Fruit fly (Drosophila melanogaster) whole organism, prepupa: ENCODE data around the gene CG13315.

ENCODE experiments used
- Blimp-1 ChIP-seq: fragments of 200-800 bp; sonication (Bioruptor generic); optimal IDR thresholded peaks from 3 replicates; lab custom pipeline; 2017; ENCODE audit warnings: missing biosample characterization, missing genetic modification characterization, mild to moderate bottlenecking, moderate library complexity, missing genetic modification reagents
- CG10669 ChIP-seq: fragments of 200-800 bp; sonication (Bioruptor generic); optimal IDR thresholded peaks from 3 replicates; lab custom pipeline; 2018; ENCODE audit warnings: missing biosample characterization, mild to moderate bottlenecking, missing genetic modification characterization, moderate library complexity
- CG11294 ChIP-seq: fragments of 200-800 bp; sonication (Bioruptor generic); IDR thresholded peaks from 2 replicates; pipeline ENCODE4 v1.3.6; 2022; ENCODE audit warnings: missing biosample characterization, missing genetic modification characterization
- CG11762 ChIP-seq: fragments of 200-800 bp; sonication (Bioruptor generic); optimal IDR thresholded peaks from 3 replicates; lab custom pipeline; 2016; ENCODE audit warnings: missing biosample characterization, missing genetic modification characterization; ENCODE audit not compliant: insufficient read depth
- CG15336 ChIP-seq: fragments of 200-800 bp; sonication (Bioruptor generic); IDR thresholded peaks from 2 replicates; pipeline ENCODE4 v1.3.6; 2022; ENCODE audit warnings: missing biosample characterization, missing genetic modification characterization
- CG1621 ChIP-seq: fragments of 200-800 bp; sonication (Bioruptor generic); optimal IDR thresholded peaks from 3 replicates; lab custom pipeline; 2018; ENCODE audit warnings: missing biosample characterization, mild to moderate bottlenecking, missing genetic modification characterization
- CG16779 ChIP-seq: fragments of 200-800 bp; sonication (Bioruptor generic); optimal IDR thresholded peaks from 3 replicates; lab custom pipeline; 2017; ENCODE audit warnings: missing biosample characterization, mild to moderate bottlenecking, missing genetic modification characterization
- CG3032 ChIP-seq: fragments of 200-800 bp; optimal IDR thresholded peaks from 2 replicates; lab custom pipeline; 2019; ENCODE audit warnings: missing biosample characterization, mild to moderate bottlenecking, missing genetic modification characterization, moderate library complexity
- CG31627 ChIP-seq: fragments of 200-800 bp; sonication (Bioruptor generic); optimal IDR thresholded peaks from 3 replicates; lab custom pipeline; 2016; ENCODE audit warnings: missing biosample characterization, missing genetic modification characterization
- CG32006 ChIP-seq: fragments of 200-800 bp; sonication (Bioruptor generic); optimal IDR thresholded peaks from 3 replicates; lab custom pipeline; 2017; ENCODE audit warnings: missing biosample characterization, mild to moderate bottlenecking, missing genetic modification characterization
- CG3919 ChIP-seq: fragments of 200-800 bp; sonication (Bioruptor generic); optimal IDR thresholded peaks from 3 replicates; lab custom pipeline; 2016; ENCODE audit warnings: missing biosample characterization, missing genetic modification characterization
- CG4318 ChIP-seq: fragments of 200-800 bp; sonication (Bioruptor generic); optimal IDR thresholded peaks from 3 replicates; lab custom pipeline; 2017; ENCODE audit warnings: missing biosample characterization, mild to moderate bottlenecking, missing genetic modification characterization
- CG6163 ChIP-seq: fragments of 200-800 bp; sonication (Bioruptor generic); IDR thresholded peaks from 3 replicates; pipeline ENCODE4 v1.3.6; 2022; ENCODE audit warnings: missing biosample characterization, missing genetic modification characterization
- CG6792 ChIP-seq: fragments of 200-800 bp; sonication (Bioruptor generic); optimal IDR thresholded peaks from 3 replicates; lab custom pipeline; 2016; ENCODE audit warnings: missing biosample characterization, missing genetic modification characterization
- CG6808 ChIP-seq: fragments of 200-800 bp; sonication (Bioruptor generic); optimal IDR thresholded peaks from 3 replicates; lab custom pipeline; 2017; ENCODE audit warnings: missing biosample characterization, missing genetic modification characterization, mild to moderate bottlenecking, moderate library complexity, missing genetic modification reagents
- CG6854 ChIP-seq: fragments of 200-800 bp; sonication (Bioruptor generic); optimal IDR thresholded peaks from 2 replicates; lab custom pipeline; 2017; ENCODE audit warnings: missing biosample characterization, mild to moderate bottlenecking, missing genetic modification characterization
- CG7368 ChIP-seq: fragments of 200-800 bp; sonication (Bioruptor generic); optimal IDR thresholded peaks from 3 replicates; lab custom pipeline; 2016; ENCODE audit warnings: missing biosample characterization, missing genetic modification characterization
- CG8119 ChIP-seq: fragments of 200-800 bp; sonication (Bioruptor generic); IDR thresholded peaks from 3 replicates; pipeline ENCODE4 v1.3.6; 2022; ENCODE audit warnings: missing biosample characterization, missing genetic modification characterization
- CG8319 ChIP-seq: fragments of 200-800 bp; sonication (Bioruptor generic); optimal IDR thresholded peaks from 3 replicates; lab custom pipeline; 2016; ENCODE audit warnings: missing biosample characterization, missing genetic modification characterization
- CG8632 ChIP-seq: fragments of 200-800 bp; sonication (Bioruptor generic); optimal IDR thresholded peaks from 3 replicates; lab custom pipeline; 2016; ENCODE audit warnings: missing biosample characterization, missing genetic modification characterization
- CG9139 ChIP-seq: fragments of 200-800 bp; sonication (Bioruptor generic); optimal IDR thresholded peaks from 3 replicates; lab custom pipeline; 2017; ENCODE audit warnings: missing biosample characterization, mild to moderate bottlenecking, missing genetic modification characterization
- Eip75B ChIP-seq: fragments of 200-800 bp; sonication (Bioruptor generic); optimal IDR thresholded peaks from 3 replicates; lab custom pipeline; 2016; ENCODE audit warnings: missing biosample characterization, missing genetic modification characterization
- Eip93F ChIP-seq: fragments of 200-800 bp; sonication (Bioruptor generic); optimal IDR thresholded peaks from 2 replicates; lab custom pipeline; 2016; ENCODE audit warnings: missing biosample characterization, mild to moderate bottlenecking, missing genetic modification characterization
- Ets21C ChIP-seq: fragments of 200-800 bp; sonication (Bioruptor generic); optimal IDR thresholded peaks from 3 replicates; lab custom pipeline; 2016; ENCODE audit warnings: missing biosample characterization, missing genetic modification characterization
- Ets96B ChIP-seq: fragments of 200-800 bp; optimal IDR thresholded peaks from 2 replicates; lab custom pipeline; 2019; ENCODE audit warnings: missing biosample characterization, mild to moderate bottlenecking, missing genetic modification characterization, moderate library complexity
- Gug ChIP-seq: fragments of 200-800 bp; sonication (Bioruptor generic); IDR thresholded peaks from 2 replicates; pipeline ENCODE4 v1.3.6; 2022; ENCODE audit warnings: missing biosample characterization, missing genetic modification characterization
- Hr38 ChIP-seq: sonication (Bioruptor generic); optimal IDR thresholded peaks from 2 replicates; lab custom pipeline; 2016; ENCODE audit warnings: missing biosample characterization, missing genetic modification characterization
- Hr4 ChIP-seq: fragments of 200-800 bp; sonication (Bioruptor generic); optimal IDR thresholded peaks from 3 replicates; lab custom pipeline; 2016; ENCODE audit warnings: missing biosample characterization, missing genetic modification characterization
- Met ChIP-seq: fragments of 200-800 bp; sonication (Bioruptor generic); optimal IDR thresholded peaks from 3 replicates; lab custom pipeline; 2016; ENCODE audit warnings: missing biosample characterization, missing genetic modification characterization
- OdsH ChIP-seq: fragments of 200-800 bp; sonication (Bioruptor generic); optimal IDR thresholded peaks from 3 replicates; lab custom pipeline; 2016; ENCODE audit warnings: missing biosample characterization, missing genetic modification characterization
- Sox102F ChIP-seq: fragments of 200-800 bp; sonication (Bioruptor generic); optimal IDR thresholded peaks from 2 replicates; lab custom pipeline; 2016; ENCODE audit warnings: missing biosample characterization, mild to moderate bottlenecking, missing genetic modification characterization
- Sox14 ChIP-seq: fragments of 200-800 bp; sonication (Bioruptor generic); optimal IDR thresholded peaks from 3 replicates; lab custom pipeline; 2016; ENCODE audit warnings: missing biosample characterization, missing genetic modification characterization
- Sox15 ChIP-seq: fragments of 200-800 bp; sonication (Bioruptor generic); optimal IDR thresholded peaks from 3 replicates; lab custom pipeline; 2016; ENCODE audit warnings: missing biosample characterization, missing genetic modification characterization
- achi ChIP-seq: fragments of 200-800 bp; sonication (Bioruptor generic); optimal IDR thresholded peaks from 3 replicates; lab custom pipeline; 2016; ENCODE audit warnings: missing biosample characterization, missing genetic modification characterization
- acj6 ChIP-seq: fragments of 200-800 bp; sonication (Bioruptor generic); optimal IDR thresholded peaks from 3 replicates; lab custom pipeline; 2016; ENCODE audit warnings: missing biosample characterization, missing genetic modification characterization
- cyc ChIP-seq: fragments of 200-800 bp; sonication (Bioruptor generic); optimal IDR thresholded peaks from 3 replicates; lab custom pipeline; 2016; ENCODE audit warnings: missing biosample characterization, missing genetic modification characterization
- dac ChIP-seq: fragments of 200-800 bp; sonication (Bioruptor generic); optimal IDR thresholded peaks from 2 replicates; lab custom pipeline; 2017; ENCODE audit warnings: missing biosample characterization, mild to moderate bottlenecking, missing genetic modification characterization
- dsx ChIP-seq: fragments of 200-800 bp; optimal IDR thresholded peaks from 3 replicates; lab custom pipeline; 2019; ENCODE audit warnings: missing biosample characterization, mild to moderate bottlenecking, missing genetic modification characterization, moderate library complexity; ENCODE audit not compliant: poor library complexity, severe bottlenecking
- eg ChIP-seq: fragments of 200-800 bp; sonication (Bioruptor generic); IDR thresholded peaks from 3 replicates; pipeline ENCODE4 v1.3.6; 2022; ENCODE audit warnings: missing biosample characterization, missing genetic modification characterization
- fd59A ChIP-seq: fragments of 200-800 bp; sonication (Bioruptor generic); optimal IDR thresholded peaks from 2 replicates; lab custom pipeline; 2017; ENCODE audit warnings: missing biosample characterization, mild to moderate bottlenecking, missing genetic modification characterization, missing genetic modification reagents
- fkh ChIP-seq: fragments of 200-800 bp; sonication (Bioruptor generic); optimal IDR thresholded peaks from 3 replicates; lab custom pipeline; 2017; ENCODE audit warnings: missing biosample characterization, mild to moderate bottlenecking, missing genetic modification characterization, moderate library complexity
- lz ChIP-seq: fragments of 200-800 bp; sonication (Bioruptor generic); optimal IDR thresholded peaks from 3 replicates; lab custom pipeline; 2016; ENCODE audit warnings: missing biosample characterization, missing genetic modification characterization
- net ChIP-seq: fragments of 200-800 bp; sonication (Bioruptor generic); optimal IDR thresholded peaks from 3 replicates; lab custom pipeline; 2016; ENCODE audit warnings: missing biosample characterization, missing genetic modification characterization
- pdm3 ChIP-seq: fragments of 200-800 bp; sonication (Bioruptor generic); optimal IDR thresholded peaks from 3 replicates; lab custom pipeline; 2016; ENCODE audit warnings: missing biosample characterization, missing genetic modification characterization
- salr ChIP-seq, 2 experiments: fragments of 200-800 bp; sonication (Bioruptor generic); optimal IDR thresholded peaks; 3 replicates each; lab custom pipeline; 2016 to 2018; ENCODE audit warnings: missing biosample characterization in 2 of 2, missing genetic modification characterization in 2 of 2, mild to moderate bottlenecking in 1 of 2
- topi ChIP-seq: fragments of 200-800 bp; sonication (Bioruptor generic); optimal IDR thresholded peaks from 3 replicates; lab custom pipeline; 2016; ENCODE audit warnings: missing biosample characterization, missing genetic modification characterization
- vri ChIP-seq: fragments of 200-800 bp; sonication (Bioruptor generic); optimal IDR thresholded peaks from 3 replicates; lab custom pipeline; 2016; ENCODE audit warnings: missing biosample characterization, mild to moderate bottlenecking, missing genetic modification characterization

CG13315 gene

dm6 chr3L:9114404-9114803 is 17.7 kb downstream of the CG13315 start:
- TF ChIP-seq fd59A (GFP tag; lab: Kevin White, UChicago) (no peak), Sox15 (GFP tag; lab: Kevin White, UChicago) (no peak), topi (GFP tag; lab: Kevin White, UChicago) (no peak), CG15336 (GFP tag; lab: Robert Waterston, UW) (no peak), CG32006 (GFP tag; lab: Kevin White, UChicago) (no peak), CG10669 (GFP tag; lab: Kevin White, UChicago) (no peak), pdm3 (GFP tag; lab: Kevin White, UChicago) (no peak), dac (GFP tag; lab: Kevin White, UChicago) (no peak), CG1621 (tag; lab: Kevin White, UChicago) (no peak), Hr38 (GFP tag; lab: Kevin White, UChicago) (no peak), CG6163 (no peak), CG11294 (GFP tag; lab: Robert Waterston, UW) (no peak), Sox102F (GFP tag; lab: Kevin White, UChicago) (no peak), CG8632 (GFP tag; lab: Kevin White, UChicago) (no peak)

DNA sequence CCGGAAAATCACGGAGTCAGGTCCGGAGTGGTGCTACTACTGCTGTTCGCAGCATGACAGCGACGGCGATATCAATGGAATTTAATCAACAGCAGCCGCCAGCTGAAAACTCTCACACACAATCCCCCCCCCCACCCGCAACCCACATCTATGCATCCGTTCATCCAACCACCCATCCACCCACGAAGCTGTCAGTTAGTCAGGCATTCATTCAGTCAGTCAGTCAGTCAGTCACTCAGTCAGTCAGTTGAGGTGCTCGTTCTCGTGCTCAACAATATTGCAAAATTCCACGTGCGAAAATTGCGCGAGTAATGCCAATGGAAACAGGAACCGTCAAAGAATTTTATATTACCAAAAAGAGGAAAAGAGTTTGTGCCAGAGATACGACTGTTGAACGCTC is 19.0 kb downstream of the CG13315 start:
- TF ChIP-seq Ets21C (GFP tag; lab: Kevin White, UChicago) (no peak), net (no peak), cyc (GFP tag; lab: Kevin White, UChicago) (no peak), Gug (no peak), lz (no peak), CG3919 (no peak), CG4318 (GFP tag; lab: Kevin White, UChicago) (no peak), CG6163 (no peak), achi (GFP tag; lab: Kevin White, UChicago) (no peak), dsx (GFP tag; lab: Kevin White, UChicago) (no peak)

DNA sequence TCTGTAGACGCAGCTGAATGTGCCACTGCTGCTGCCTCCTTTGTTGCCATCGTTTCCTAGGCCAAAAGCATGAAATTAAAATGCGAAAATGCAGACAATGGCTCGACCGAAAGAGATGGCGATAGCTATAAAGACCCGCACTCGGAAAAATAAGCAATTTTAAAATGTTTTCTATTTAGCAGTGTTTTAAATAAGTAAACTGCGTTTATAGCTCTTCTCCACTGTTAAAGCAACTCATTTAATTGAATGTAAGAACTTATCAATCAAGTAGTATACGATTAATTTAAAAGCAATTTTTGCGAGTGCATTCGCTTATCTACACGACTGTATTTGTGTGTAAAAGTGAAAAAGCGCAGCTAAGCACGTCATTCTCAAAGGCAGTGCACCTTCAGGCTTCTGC is 22.9 kb downstream of the CG13315 start:
- TF ChIP-seq fd59A (GFP tag; lab: Kevin White, UChicago) (no peak), CG1621 (tag; lab: Kevin White, UChicago) (no peak), Met (no peak), CG6808 (no peak), CG16779 (tag; lab: Kevin White, UChicago) (no peak), Eip75B (GFP tag; lab: Kevin White, UChicago) (no peak), lz (no peak), CG7368 (GFP tag; lab: Kevin White, UChicago) (no peak), CG8632 (GFP tag; lab: Kevin White, UChicago) (no peak), salr (GFP tag; optimal IDR thresholded peaks at IDR 0.05; lab: Kevin White, UChicago) (no peak), CG4318 (GFP tag; lab: Kevin White, UChicago) (no peak), CG11294 (GFP tag; lab: Robert Waterston, UW) (peak; percentile 29; the same call in 1 of the 2 replicates), fkh (GFP tag; lab: Kevin White, UChicago) (no peak), eg (GFP tag; lab: Robert Waterston, UW) (peak; percentile 71), net (no peak), OdsH (GFP tag; lab: Kevin White, UChicago) (no peak), CG6854 (GFP tag; lab: Kevin White, UChicago) (no peak), achi (GFP tag; lab: Kevin White, UChicago) (no peak), dac (GFP tag; lab: Kevin White, UChicago) (no peak), Eip93F (no peak), CG3032 (tag; lab: Kevin White, UChicago) (no peak), vri (no peak), Sox14 (GFP tag; lab: Kevin White, UChicago) (no peak), CG8119 (GFP tag; lab: Robert Waterston, UW) (0 out of 3 replicates have a peak, but pooled peaks have one; percentile 34), CG9139 (no peak), CG8319 (GFP tag; lab: Kevin White, UChicago) (no peak), Blimp-1 (GFP tag; lab: Kevin White, UChicago) (no peak), acj6 (GFP tag; lab: Kevin White, UChicago) (no peak), Hr4 (peak; percentile 40), Ets96B (tag; lab: Kevin White, UChicago) (no peak), CG6792 (GFP tag; lab: Kevin White, UChicago) (no peak), Sox15 (GFP tag; lab: Kevin White, UChicago) (no peak), topi (GFP tag; lab: Kevin White, UChicago) (no peak), CG31627 (no peak), CG10669 (GFP tag; lab: Kevin White, UChicago) (no peak), Hr38 (GFP tag; lab: Kevin White, UChicago) (no peak), Ets21C (GFP tag; lab: Kevin White, UChicago) (no peak), CG11762 (no peak)
